Fruit fly (Drosophila melanogaster): ENCODE results near the gene Es2.

Gene Es2

dm6 chrX:8457532-8457931 lies 3.7 kb upstream of the Es2 start, which contains the start of gene CG32713:
TSS of gene CG32713 (minus strand) at chrX:8457632.
- TF ChIP-seq pan (optimal IDR thresholded peaks at IDR 0.05) (no peak), usp (GFP tag; optimal IDR thresholded peaks at IDR 0.05) (no peak), EcR (GFP tag; optimal IDR thresholded peaks at IDR 0.05) (no peak), CG8478 (optimal IDR thresholded peaks at IDR 0.05) (no peak), psq (optimal IDR thresholded peaks at IDR 0.05) (no peak), Dll (optimal IDR thresholded peaks at IDR 0.05) (no peak)

dm6 chrX:8459452-8460040 lies 1.7 kb upstream of the Es2 start:
- no peak for TF ChIP-seq CG8478 (optimal IDR thresholded peaks at IDR 0.05)
- TF ChIP-seq psq (optimal IDR thresholded peaks at IDR 0.05): no peak
- TF ChIP-seq usp (GFP tag; optimal IDR thresholded peaks at IDR 0.05): no peak
- no peak for TF ChIP-seq pan (optimal IDR thresholded peaks at IDR 0.05)
- no peak for TF ChIP-seq Dll (optimal IDR thresholded peaks at IDR 0.05)
- no peak for TF ChIP-seq EcR (GFP tag; optimal IDR thresholded peaks at IDR 0.05)

- no peak for TF ChIP-seq CG8478 (optimal IDR thresholded peaks at IDR 0.05)
- no peak for TF ChIP-seq usp (GFP tag; optimal IDR thresholded peaks at IDR 0.05)
- TF ChIP-seq psq (optimal IDR thresholded peaks at IDR 0.05): no peak
- no peak for TF ChIP-seq EcR (GFP tag; optimal IDR thresholded peaks at IDR 0.05)
- no peak for TF ChIP-seq Dll (optimal IDR thresholded peaks at IDR 0.05)
- no peak for TF ChIP-seq pan (optimal IDR thresholded peaks at IDR 0.05)
Observed at dm6 chrX:8460232-8460631, 1.0 kb upstream of the Es2 start.

dm6 chrX:8460686-8461085 lies 593 bp upstream of the Es2 start, which contains the start of gene CG15347:
TSS of gene CG15347 (minus strand) at chrX:8460898.
- TF ChIP-seq psq (optimal IDR thresholded peaks at IDR 0.05) (no peak), EcR (GFP tag; optimal IDR thresholded peaks at IDR 0.05) (no peak), pan (optimal IDR thresholded peaks at IDR 0.05) (no peak), CG8478 (optimal IDR thresholded peaks at IDR 0.05) (no peak), usp (GFP tag; optimal IDR thresholded peaks at IDR 0.05) (no peak), Dll (optimal IDR thresholded peaks at IDR 0.05) (no peak)

dm6 chrX:8464378-8465036 lies 3.2 kb downstream of the Es2 start, which contains the start of gene Sptr:
TSS of gene Sptr (minus strand) at chrX:8464438.
- TF ChIP-seq usp (GFP tag; optimal IDR thresholded peaks at IDR 0.05) (no peak), CG8478 (optimal IDR thresholded peaks at IDR 0.05) (no peak), psq (optimal IDR thresholded peaks at IDR 0.05) (no peak), EcR (GFP tag; optimal IDR thresholded peaks at IDR 0.05) (no peak), pan (optimal IDR thresholded peaks at IDR 0.05) (no peak), Dll (optimal IDR thresholded peaks at IDR 0.05) (no peak)

dm6 chrX:8466729-8467215 lies 5.5 kb downstream of the Es2 start:
- TF ChIP-seq psq (optimal IDR thresholded peaks at IDR 0.05) (no peak), Dll (optimal IDR thresholded peaks at IDR 0.05) (no peak), usp (GFP tag; optimal IDR thresholded peaks at IDR 0.05) (no peak), EcR (GFP tag; optimal IDR thresholded peaks at IDR 0.05) (no peak), CG8478 (optimal IDR thresholded peaks at IDR 0.05) (no peak)

- no peak for TF ChIP-seq CG8478 (optimal IDR thresholded peaks at IDR 0.05)
- no peak for TF ChIP-seq usp (GFP tag; optimal IDR thresholded peaks at IDR 0.05)
- no peak for TF ChIP-seq pan (optimal IDR thresholded peaks at IDR 0.05)
- TF ChIP-seq EcR (GFP tag; optimal IDR thresholded peaks at IDR 0.05): no peak
- no peak for TF ChIP-seq psq (optimal IDR thresholded peaks at IDR 0.05)
- TF ChIP-seq Dll (optimal IDR thresholded peaks at IDR 0.05): no peak
Observed at dm6 chrX:8468962-8469459, 7.7 kb downstream of the Es2 start, which contains the start of gene CG12116. TSS of gene CG12116 (minus strand) at chrX:8469012.

- no peak for TF ChIP-seq usp (GFP tag; optimal IDR thresholded peaks at IDR 0.05)
- no peak for TF ChIP-seq psq (optimal IDR thresholded peaks at IDR 0.05)
- no peak for TF ChIP-seq CG8478 (optimal IDR thresholded peaks at IDR 0.05)
- TF ChIP-seq EcR (GFP tag; optimal IDR thresholded peaks at IDR 0.05): no peak
- TF ChIP-seq Dll (optimal IDR thresholded peaks at IDR 0.05): no peak
- TF ChIP-seq pan (optimal IDR thresholded peaks at IDR 0.05): no peak
Observed at dm6 chrX:8469606-8470005, 8.3 kb downstream of the Es2 start.

- TF ChIP-seq CG8478 (optimal IDR thresholded peaks at IDR 0.05): no peak
- no peak for TF ChIP-seq EcR (GFP tag; optimal IDR thresholded peaks at IDR 0.05)
- TF ChIP-seq pan (optimal IDR thresholded peaks at IDR 0.05): no peak
- TF ChIP-seq Dll (optimal IDR thresholded peaks at IDR 0.05): no peak
- no peak for TF ChIP-seq psq (optimal IDR thresholded peaks at IDR 0.05)
- TF ChIP-seq usp (GFP tag; optimal IDR thresholded peaks at IDR 0.05): no peak
Observed at dm6 chrX:8470588-8470987, 9.3 kb downstream of the Es2 start, which contains the start of gene Cp7Fa. TSS of gene Cp7Fa (plus strand) at chrX:8470888.

- TF ChIP-seq usp (GFP tag; optimal IDR thresholded peaks at IDR 0.05) (no peak), CG8478 (optimal IDR thresholded peaks at IDR 0.05) (no peak), pan (optimal IDR thresholded peaks at IDR 0.05) (no peak), psq (optimal IDR thresholded peaks at IDR 0.05) (no peak), EcR (GFP tag; optimal IDR thresholded peaks at IDR 0.05) (no peak), Dll (optimal IDR thresholded peaks at IDR 0.05) (no peak)
Observed at dm6 chrX:8473339-8473887, 12.1 kb downstream of the Es2 start, which contains the start of gene Cp7Fb. TSS of gene Cp7Fb (plus strand) at chrX:8473837.

dm6 chrX:8475657-8476056 lies 14.4 kb downstream of the Es2 start:
- TF ChIP-seq pan (optimal IDR thresholded peaks at IDR 0.05) (no peak), EcR (GFP tag; optimal IDR thresholded peaks at IDR 0.05) (no peak), usp (GFP tag; optimal IDR thresholded peaks at IDR 0.05) (no peak), CG8478 (optimal IDR thresholded peaks at IDR 0.05) (no peak), psq (optimal IDR thresholded peaks at IDR 0.05) (no peak), Dll (optimal IDR thresholded peaks at IDR 0.05) (no peak)
